Fruit fly (Drosophila melanogaster) whole organism, embryonic: ENCODE results near the gene CG43902.

Experiments
- Asciz ChIP-seq: fragments of 200-800 bp; sonication (Bioruptor generic); optimal IDR thresholded peaks from 2 replicates; lab custom pipeline; 2017; ENCODE audit warnings: missing biosample characterization, mild to moderate bottlenecking, missing genetic modification characterization, missing genetic modification reagents
- CG11723 ChIP-seq: fragments of 200-800 bp; sonication (Bioruptor generic); optimal IDR thresholded peaks from 2 replicates; lab custom pipeline; 2017; ENCODE audit warnings: missing biosample characterization, mild to moderate bottlenecking, missing genetic modification characterization
- CG13123 ChIP-seq: fragments of 200-800 bp; sonication (Bioruptor generic); optimal IDR thresholded peaks from 2 replicates; lab custom pipeline; 2016; ENCODE audit warnings: missing biosample characterization, missing genetic modification characterization
- CG13624 ChIP-seq: fragments of 200-800 bp; sonication (Bioruptor generic); optimal IDR thresholded peaks from 2 replicates; lab custom pipeline; 2016; ENCODE audit warnings: missing biosample characterization, missing genetic modification characterization
- CG30403 ChIP-seq: fragments of 200-800 bp; sonication (Bioruptor generic); optimal IDR thresholded peaks from 3 replicates; lab custom pipeline; 2016; ENCODE audit warnings: missing biosample characterization, missing genetic modification characterization
- CG5953 ChIP-seq: fragments of 200-800 bp; sonication (Bioruptor generic); IDR thresholded peaks from 2 replicates; pipeline ENCODE4 v1.3.6; 2022; ENCODE audit warnings: missing biosample characterization, missing genetic modification characterization
- Side ChIP-seq: fragments of 200-800 bp; sonication (Bioruptor generic); optimal IDR thresholded peaks from 2 replicates; lab custom pipeline; 2016; ENCODE audit warnings: missing biosample characterization, missing genetic modification characterization
- da ChIP-seq: fragments of 200-800 bp; sonication (Bioruptor generic); optimal IDR thresholded peaks from 2 replicates; lab custom pipeline; 2016; ENCODE audit warnings: missing biosample characterization, missing genetic modification characterization
- dan ChIP-seq: fragments of 200-800 bp; sonication (Bioruptor generic); IDR thresholded peaks from 2 replicates; pipeline ENCODE4 v1.3.6; 2022; ENCODE audit warnings: missing biosample characterization, missing genetic modification characterization
- gt ChIP-seq: fragments of 200-800 bp; sonication (Bioruptor generic); IDR thresholded peaks from 2 replicates; pipeline ENCODE4 v1.3.6; 2022; ENCODE audit warnings: missing biosample characterization, missing genetic modification characterization
- insv ChIP-seq, 2 experiments: fragments of 200-800 bp; sonication (Bioruptor generic); optimal IDR thresholded peaks; 3 replicates each; lab custom pipeline; 2016 to 2018; ENCODE audit warnings: missing biosample characterization in 2 of 2, missing genetic modification characterization in 2 of 2
- nom ChIP-seq: fragments of 200-800 bp; sonication (Bioruptor generic); optimal IDR thresholded peaks from 2 replicates; lab custom pipeline; 2017; ENCODE audit warnings: missing biosample characterization, missing genetic modification characterization, mild to moderate bottlenecking, moderate library complexity, missing genetic modification reagents
- oc ChIP-seq: fragments of 200-800 bp; sonication (Bioruptor generic); optimal IDR thresholded peaks from 2 replicates; lab custom pipeline; 2018; ENCODE audit warnings: missing biosample characterization, mild to moderate bottlenecking, missing genetic modification characterization, moderate library complexity
- sd ChIP-seq: fragments of 200-800 bp; sonication (Bioruptor generic); optimal IDR thresholded peaks from 3 replicates; lab custom pipeline; 2018; ENCODE audit warnings: missing biosample characterization, mild to moderate bottlenecking, missing genetic modification characterization, moderate library complexity

dm6 chrX:10232497-10232896 lies 74.3 kb downstream of the CG43902 start:
- TF ChIP-seq CG13624 (GFP tag; lab: Kevin White, UChicago) (peak; percentile 59), da (GFP tag; lab: Kevin White, UChicago) (no peak), Side (peak; percentile 16), CG13123 (GFP tag; lab: Kevin White, UChicago) (peak; percentile 33), nom (GFP tag; lab: Kevin White, UChicago) (no peak), gt (GFP tag; lab: Robert Waterston, UW) (no peak), oc (tag; lab: Kevin White, UChicago) (peak; percentile 70), dan (no peak), CG5953 (GFP tag; lab: Robert Waterston, UW) (peak; percentile 70; the same call in 1 of the 2 replicates), insv (GFP tag; optimal IDR thresholded peaks at IDR 0.05; lab: Kevin White, UChicago) (peak in 1 of 2 experiments; percentile 1), CG11723 (peak; percentile 70), sd (peak; percentile 62), CG30403 (GFP tag; lab: Kevin White, UChicago) (peak; percentile 83), Asciz (GFP tag; lab: Kevin White, UChicago) (no peak)
